Worm (Caenorhabditis elegans): ENCODE results near the gene clec-138.

ce11 chrII:4590660-4591059 lies 28.9 kb downstream of the clec-138 start:
- no peak for TF ChIP-seq ama-1 (optimal IDR thresholded peaks at IDR 0.05)
- no peak for TF ChIP-seq ztf-16 (tag; optimal IDR thresholded peaks at IDR 0.05)
- no peak for TF ChIP-seq elt-2 (tag; optimal IDR thresholded peaks at IDR 0.05)
- TF ChIP-seq nhr-11 (tag; optimal IDR thresholded peaks at IDR 0.05): no peak
- TF ChIP-seq pha-4 (tag; optimal IDR thresholded peaks at IDR 0.05): no peak
- TF ChIP-seq fkh-6 (tag; optimal IDR thresholded peaks at IDR 0.05): no peak
- TF ChIP-seq pax-1 (tag; optimal IDR thresholded peaks at IDR 0.05): no peak
